Worm (Caenorhabditis elegans): ENCODE measurements around the gene C27D9.1.

C27D9.1 gene

ce11 chrII:4761020-4761419 is 7.8 kb downstream of the C27D9.1 start:
- TF ChIP-seq ceh-16 (tag; optimal IDR thresholded peaks at IDR 0.05) (no peak), elt-1 (tag; optimal IDR thresholded peaks at IDR 0.05) (peak; percentile 76)

DNA sequence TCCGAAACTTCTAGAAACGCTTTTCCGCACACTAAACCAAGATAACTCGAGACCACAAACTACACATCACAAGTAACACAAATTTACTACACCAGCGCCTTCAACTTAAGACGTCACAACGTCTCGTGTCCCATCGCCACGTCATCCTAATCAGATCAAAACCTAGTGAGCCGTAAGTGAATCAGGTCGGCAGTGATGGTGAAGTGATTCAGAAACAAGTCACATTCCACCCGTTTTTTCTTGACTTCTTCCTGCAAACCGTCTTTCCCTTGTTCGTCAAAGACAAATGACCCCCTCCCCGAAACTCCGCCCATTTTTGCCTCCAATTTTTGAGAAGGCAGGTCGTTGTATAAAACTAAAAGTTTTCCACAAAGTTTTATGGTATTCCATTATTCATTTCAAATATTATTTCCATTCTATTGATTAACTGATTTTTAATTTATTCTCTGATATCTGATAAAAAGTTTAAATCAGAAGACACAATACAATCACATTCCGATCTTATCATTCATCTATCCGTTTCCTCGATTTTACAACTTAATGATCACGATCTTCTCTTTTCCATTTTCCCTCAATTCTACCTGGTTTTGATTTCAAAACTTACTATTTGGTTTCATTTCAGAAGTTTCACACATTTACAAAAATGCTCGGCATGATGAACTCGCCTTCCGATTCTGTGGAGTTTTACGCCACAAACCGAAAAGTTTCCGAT is 9.5 kb downstream of the C27D9.1 start, which contains the start of gene F26G1.2:
Gene F26G1.2 (plus strand): TSS at position 508 of the 712 bp plus-strand sequence.
- TF ChIP-seq nhr-25 (tag; optimal IDR thresholded peaks at IDR 0.05), result peak; percentile 13
- TF ChIP-seq daf-12 (tag; optimal IDR thresholded peaks at IDR 0.05), result no peak
- TF ChIP-seq elt-1 (tag; optimal IDR thresholded peaks at IDR 0.05), result peak; percentile 20

- no peak for TF ChIP-seq egl-27 (tag; optimal IDR thresholded peaks at IDR 0.05)
- no peak for TF ChIP-seq ZK546.5 (tag; optimal IDR thresholded peaks at IDR 0.05)
- TF ChIP-seq tbx-2 (tag; optimal IDR thresholded peaks at IDR 0.05), result no peak
- no peak for TF ChIP-seq ztf-4 (tag; optimal IDR thresholded peaks at IDR 0.05)
- no peak for TF ChIP-seq sea-2 (GFP tag; optimal IDR thresholded peaks at IDR 0.05)
- TF ChIP-seq pqm-1 (tag; optimal IDR thresholded peaks at IDR 0.05), result no peak
- TF ChIP-seq elt-2 (tag; optimal IDR thresholded peaks at IDR 0.05), result no peak
- TF ChIP-seq elt-1 (tag; optimal IDR thresholded peaks at IDR 0.05), result no peak
- no peak for TF ChIP-seq fos-1 (tag; optimal IDR thresholded peaks at IDR 0.05)
- TF ChIP-seq ceh-82 (tag; optimal IDR thresholded peaks at IDR 0.05), result no peak
- TF ChIP-seq nhr-11 (tag; optimal IDR thresholded peaks at IDR 0.05), result no peak
These were observed 13.1 kb downstream of the C27D9.1 start, which contains the start of gene ttm-2 for ce11 chrII:4766284-4766683. TSS of gene ttm-2 (minus strand) at chrII:4766384.

DNA sequence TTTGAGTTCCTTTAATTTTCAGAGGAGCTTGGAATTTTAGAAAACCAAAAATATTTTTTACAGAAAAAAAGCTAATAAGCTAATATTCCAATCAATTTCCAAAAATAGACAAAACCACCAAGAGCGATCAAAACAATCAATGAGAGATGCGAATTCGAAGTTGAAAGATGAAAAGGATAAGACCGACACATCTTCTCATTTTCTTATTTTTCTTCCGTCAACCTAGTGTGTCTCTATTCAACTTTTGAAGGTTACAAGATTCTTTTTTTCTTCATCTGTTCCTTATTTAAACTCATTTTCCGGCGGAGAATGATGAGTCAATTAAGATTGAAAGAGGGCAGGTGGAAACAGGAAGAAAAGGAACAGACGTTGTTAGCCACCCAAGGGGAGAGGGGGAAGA is 14.4 kb downstream of the C27D9.1 start:
- TF ChIP-seq ceh-82 (tag; optimal IDR thresholded peaks at IDR 0.05) (no peak), nhr-23 (tag; optimal IDR thresholded peaks at IDR 0.05) (peak; percentile 35), ceh-28 (tag; optimal IDR thresholded peaks at IDR 0.05) (peak; percentile 27), nhr-25 (tag; optimal IDR thresholded peaks at IDR 0.05) (peak; percentile 60)

DNA sequence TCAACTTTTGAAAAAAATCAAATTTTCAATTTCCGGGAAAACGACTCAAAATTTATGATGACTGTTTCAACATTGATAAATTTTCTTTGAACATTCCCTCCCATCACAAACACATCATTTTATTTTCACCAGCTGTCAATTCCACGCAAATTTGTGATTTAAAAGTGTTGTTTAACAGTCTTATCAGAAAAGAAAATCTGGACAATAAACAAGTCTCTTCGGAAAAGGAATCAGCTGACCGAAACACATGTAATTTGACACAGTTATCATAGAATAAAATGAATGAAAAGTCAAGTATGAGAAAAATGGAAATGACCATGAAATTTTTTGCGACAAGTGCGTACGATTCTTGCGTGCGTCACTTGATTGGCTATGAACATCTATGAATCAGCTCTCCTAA is 15.9 kb downstream of the C27D9.1 start:
- TF ChIP-seq jun-1 (tag; optimal IDR thresholded peaks at IDR 0.05) (peak; percentile 39), hmg-11 (tag; optimal IDR thresholded peaks at IDR 0.05) (no peak), nhr-25 (tag; optimal IDR thresholded peaks at IDR 0.05) (peak; percentile 59), ceh-9 (tag; optimal IDR thresholded peaks at IDR 0.05) (no peak), skn-1 (tag; optimal IDR thresholded peaks at IDR 0.05) (no peak), elt-2 (tag; optimal IDR thresholded peaks at IDR 0.05) (peak; percentile 87), pha-4 (tag; optimal IDR thresholded peaks at IDR 0.05) (peak; percentile 46), nhr-23 (tag; optimal IDR thresholded peaks at IDR 0.05) (peak; percentile 62), egl-5 (tag; optimal IDR thresholded peaks at IDR 0.05) (no peak)

ce11 chrII:4769886-4770285 is 16.7 kb downstream of the C27D9.1 start:
- TF ChIP-seq egl-27 (tag; optimal IDR thresholded peaks at IDR 0.05), result no peak
- TF ChIP-seq elt-2 (tag; optimal IDR thresholded peaks at IDR 0.05), result peak; percentile 99
- peak; percentile 69 for TF ChIP-seq pha-4 (tag; optimal IDR thresholded peaks at IDR 0.05)
- TF ChIP-seq ceh-16 (tag; optimal IDR thresholded peaks at IDR 0.05), result no peak
- TF ChIP-seq ama-1 (optimal IDR thresholded peaks at IDR 0.05), result no peak
- peak; percentile 87 for TF ChIP-seq pqm-1 (tag; optimal IDR thresholded peaks at IDR 0.05)
- no peak for TF ChIP-seq zag-1 (tag; optimal IDR thresholded peaks at IDR 0.05)
- peak; percentile 24 for TF ChIP-seq jun-1 (tag; optimal IDR thresholded peaks at IDR 0.05)
- TF ChIP-seq eor-1 (tag; optimal IDR thresholded peaks at IDR 0.05), result no peak
- no peak for TF ChIP-seq nhr-11 (tag; optimal IDR thresholded peaks at IDR 0.05)

DNA sequence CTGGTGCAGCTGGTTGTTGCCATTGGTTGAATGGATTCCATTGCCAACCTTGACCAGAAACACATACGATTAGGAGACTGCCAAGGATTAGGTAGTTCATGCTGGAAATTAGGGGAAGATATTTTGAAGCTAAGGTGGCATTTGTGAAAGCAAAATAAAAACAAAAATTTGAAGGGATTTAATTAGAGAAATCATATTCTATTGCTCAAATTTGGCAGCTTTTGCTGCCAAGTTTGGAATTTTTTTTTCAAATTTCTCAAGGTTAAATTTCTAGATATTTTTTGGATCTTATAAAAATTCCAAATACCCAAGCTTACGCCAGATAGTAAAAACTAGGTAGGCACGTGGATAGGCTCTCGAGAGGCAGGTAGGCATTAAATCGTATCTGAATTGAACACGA is 18.1 kb downstream of the C27D9.1 start, which contains the start of gene F26G1.5:
Gene F26G1.5 (minus strand): TSS at position 101 of the 400 bp plus-strand sequence.
- TF ChIP-seq R02D3.7 (tag; optimal IDR thresholded peaks at IDR 0.05) (no peak), hmg-11 (tag; optimal IDR thresholded peaks at IDR 0.05) (no peak), ceh-16 (tag; optimal IDR thresholded peaks at IDR 0.05) (no peak), elt-2 (tag; optimal IDR thresholded peaks at IDR 0.05) (no peak), zag-1 (tag; optimal IDR thresholded peaks at IDR 0.05) (no peak), nhr-28 (tag; optimal IDR thresholded peaks at IDR 0.05) (no peak), elt-3 (tag; optimal IDR thresholded peaks at IDR 0.05) (no peak), nhr-23 (tag; optimal IDR thresholded peaks at IDR 0.05) (no peak), ceh-9 (tag; optimal IDR thresholded peaks at IDR 0.05) (no peak), nhr-11 (tag; optimal IDR thresholded peaks at IDR 0.05) (no peak), daf-12 (tag; optimal IDR thresholded peaks at IDR 0.05) (no peak), nhr-76 (tag; optimal IDR thresholded peaks at IDR 0.05) (no peak)
